Worm (Caenorhabditis elegans) whole organism, mixed stage, embryonic: ENCODE measurements around the gene deg-1.

Experiments
- M03D4.4 ChIP-seq: sonication (generic microtip); optimal IDR thresholded peaks from 2 replicates; lab custom pipeline; 2017; ENCODE audit warnings: mild to moderate bottlenecking, missing genetic modification characterization, missing compliant biosample characterization
- bed-3 ChIP-seq: fragments of 200-800 bp; sonication (Bioruptor generic); optimal IDR thresholded peaks from 3 replicates; lab custom pipeline; 2018; ENCODE audit warnings: mild to moderate bottlenecking, missing genetic modification characterization, moderate library complexity, missing compliant biosample characterization
- blmp-1 ChIP-seq: fragments of 150-350 bp; optimal IDR thresholded peaks from 2 replicates; lab custom pipeline; 2014; ENCODE audit warnings: missing biosample characterization, missing genetic modification characterization
- ceh-39 ChIP-seq: fragments of 150-350 bp; optimal IDR thresholded peaks from 2 replicates; lab custom pipeline; 2014; ENCODE audit warnings: missing biosample characterization, missing genetic modification characterization
- ceh-43 ChIP-seq: fragments of 200-800 bp; sonication (Bioruptor generic); optimal IDR thresholded peaks from 2 replicates; lab custom pipeline; 2018; ENCODE audit warnings: mild to moderate bottlenecking, missing genetic modification characterization, moderate library complexity, missing compliant biosample characterization
- ceh-83 ChIP-seq: fragments of 200-800 bp; sonication (Bioruptor generic); optimal IDR thresholded peaks from 2 replicates; lab custom pipeline; 2018; ENCODE audit warnings: mild to moderate bottlenecking, missing genetic modification characterization, missing compliant biosample characterization
- ces-1 ChIP-seq: fragments of 150-350 bp; optimal IDR thresholded peaks from 2 replicates; lab custom pipeline; 2014; ENCODE audit warnings: missing biosample characterization, missing genetic modification reagents, missing genetic modification characterization
- cnd-1 ChIP-seq: fragments of 200-800 bp; sonication (Bioruptor generic); optimal IDR thresholded peaks from 2 replicates; lab custom pipeline; 2018; ENCODE audit warnings: mild to moderate bottlenecking, missing genetic modification characterization, missing compliant biosample characterization
- drap-1 ChIP-seq: fragments of 200-800 bp; sonication (Bioruptor generic); optimal IDR thresholded peaks from 3 replicates; lab custom pipeline; 2018; ENCODE audit warnings: mild to moderate bottlenecking, missing genetic modification characterization, missing compliant biosample characterization
- elt-1 ChIP-seq: sonication (generic microtip); optimal IDR thresholded peaks from 2 replicates; lab custom pipeline; 2017; ENCODE audit warnings: missing genetic modification characterization, mild to moderate bottlenecking, missing compliant biosample characterization, antibody characterized with exemption, moderate library complexity, borderline replicate concordance; ENCODE audit not compliant: insufficient read depth
- flh-1 ChIP-seq: fragments of 200-800 bp; sonication (Bioruptor generic); optimal IDR thresholded peaks from 2 replicates; lab custom pipeline; 2018; ENCODE audit warnings: mild to moderate bottlenecking, missing genetic modification characterization, moderate library complexity, missing compliant biosample characterization
- ham-2 ChIP-seq: fragments of 200-800 bp; sonication (Bioruptor generic); optimal IDR thresholded peaks from 2 replicates; lab custom pipeline; 2018; ENCODE audit warnings: mild to moderate bottlenecking, missing genetic modification characterization, missing compliant biosample characterization
- hlh-1 ChIP-seq: fragments of 150-350 bp; optimal IDR thresholded peaks from 2 replicates; lab custom pipeline; 2014; ENCODE audit warnings: missing biosample characterization, missing genetic modification reagents, missing genetic modification characterization
- lin-13 ChIP-seq: fragments of 150-350 bp; optimal IDR thresholded peaks from 2 replicates; lab custom pipeline; 2014; ENCODE audit warnings: missing biosample characterization, missing genetic modification characterization
- lin-32 ChIP-seq: fragments of 200-800 bp; sonication (Bioruptor generic); optimal IDR thresholded peaks from 2 replicates; lab custom pipeline; 2018; ENCODE audit warnings: mild to moderate bottlenecking, missing genetic modification characterization, missing compliant biosample characterization
- lsy-2 ChIP-seq: fragments of 150-350 bp; optimal IDR thresholded peaks from 2 replicates; lab custom pipeline; 2014; ENCODE audit warnings: missing biosample characterization, missing genetic modification characterization
- mep-1 ChIP-seq: fragments of 150-350 bp; optimal IDR thresholded peaks from 2 replicates; lab custom pipeline; 2017; ENCODE audit warnings: missing biosample characterization, missing genetic modification reagents, missing genetic modification characterization, inconsistent platforms
- mls-2 ChIP-seq: sonication (generic microtip); optimal IDR thresholded peaks from 2 replicates; lab custom pipeline; 2016; ENCODE audit warnings: mild to moderate bottlenecking, missing genetic modification characterization, moderate library complexity, missing compliant biosample characterization
- nhr-12 ChIP-seq: fragments of 150-350 bp; optimal IDR thresholded peaks from 2 replicates; lab custom pipeline; 2014; ENCODE audit warnings: missing biosample characterization, missing genetic modification characterization
- nhr-2 ChIP-seq: fragments of 150-350 bp; optimal IDR thresholded peaks from 2 replicates; lab custom pipeline; 2014; ENCODE audit warnings: missing biosample characterization, missing genetic modification characterization
- nhr-76 ChIP-seq: sonication (generic microtip); optimal IDR thresholded peaks from 2 replicates; lab custom pipeline; 2017; ENCODE audit warnings: missing biosample characterization, missing genetic modification characterization
- pha-4 ChIP-seq: fragments of 150-350 bp; optimal IDR thresholded peaks from 2 replicates; lab custom pipeline; 2018; ENCODE audit warnings: missing biosample characterization, missing genetic modification reagents, missing genetic modification characterization
- sem-2 ChIP-seq: fragments of 200-800 bp; sonication (Bioruptor generic); optimal IDR thresholded peaks from 2 replicates; lab custom pipeline; 2018; ENCODE audit warnings: mild to moderate bottlenecking, missing genetic modification characterization, missing compliant biosample characterization
- sptf-1 ChIP-seq: sonication (generic microtip); optimal IDR thresholded peaks from 2 replicates; lab custom pipeline; 2017; ENCODE audit warnings: mild to moderate bottlenecking, missing genetic modification characterization, moderate library complexity, missing compliant biosample characterization
- tbx-8 ChIP-seq: fragments of 200-800 bp; sonication (Bioruptor generic); optimal IDR thresholded peaks from 2 replicates; lab custom pipeline; 2018; ENCODE audit warnings: mild to moderate bottlenecking, missing genetic modification characterization, moderate library complexity, missing compliant biosample characterization
- unc-120 ChIP-seq: sonication (generic microtip); optimal IDR thresholded peaks from 2 replicates; lab custom pipeline; 2017; ENCODE audit warnings: missing genetic modification characterization, missing compliant biosample characterization; ENCODE audit not compliant: poor library complexity, severe bottlenecking
- unc-39 ChIP-seq: fragments of 150-350 bp; optimal IDR thresholded peaks from 2 replicates; lab custom pipeline; 2014; ENCODE audit warnings: missing biosample characterization, missing genetic modification characterization
- unc-62 ChIP-seq: fragments of 150-350 bp; optimal IDR thresholded peaks from 2 replicates; lab custom pipeline; 2014; ENCODE audit warnings: missing biosample characterization, missing genetic modification reagents, missing genetic modification characterization
- ztf-11 ChIP-seq: fragments of 150-350 bp; optimal IDR thresholded peaks from 2 replicates; lab custom pipeline; 2014; ENCODE audit warnings: missing biosample characterization, missing genetic modification characterization

Gene deg-1

DNA sequence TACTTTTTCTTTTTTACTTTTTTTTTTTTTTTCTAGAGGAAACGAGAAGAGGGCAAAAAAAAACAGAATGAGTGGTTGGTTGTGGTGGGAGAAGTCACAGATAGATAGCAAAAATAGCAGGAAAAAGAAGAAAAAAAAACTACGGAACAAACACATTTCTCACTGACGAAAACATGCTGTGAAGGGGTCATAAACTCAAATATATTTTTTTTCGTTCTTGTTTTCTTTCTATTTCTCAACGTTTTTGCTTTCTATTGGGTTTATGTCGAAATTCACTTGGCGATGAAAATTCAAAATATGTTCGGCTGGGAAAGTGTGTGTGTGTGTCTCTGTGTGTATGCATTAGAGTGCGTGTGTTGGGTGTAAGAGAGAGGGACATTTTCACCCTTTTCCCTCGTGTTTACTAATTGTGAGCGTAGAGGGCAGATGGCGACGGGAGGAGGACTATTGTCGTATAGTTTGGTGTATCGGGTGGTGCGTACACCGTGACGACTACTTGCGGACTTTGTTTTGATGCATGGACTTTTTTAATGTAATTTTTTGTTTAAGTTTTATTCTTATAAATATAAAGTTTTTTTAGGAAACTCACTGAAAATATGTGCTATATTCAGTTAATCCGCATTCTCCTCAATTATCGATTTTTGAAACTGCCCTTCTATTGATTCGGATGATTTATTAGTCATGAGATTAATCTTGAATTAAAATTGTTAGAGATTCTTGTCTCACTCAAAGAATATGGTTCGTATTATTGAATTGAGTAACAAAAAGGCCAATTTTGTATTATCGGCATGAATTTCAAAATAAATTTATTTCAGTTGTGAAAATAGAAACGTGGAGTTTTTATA lies 56.7 kb downstream of the deg-1 start:
- no peak for TF ChIP-seq blmp-1
- TF ChIP-seq elt-1 (tag; lab: Kevin White, UChicago), result no peak
- TF ChIP-seq lin-32, result peak; percentile 60
- peak; percentile 29 for TF ChIP-seq sptf-1
- peak; percentile 69 for TF ChIP-seq lin-13 (tag; lab: Kevin White, UChicago)
- peak; percentile 66 for TF ChIP-seq ces-1 (GFP tag; lab: Kevin White, UChicago)
- peak; percentile 58 for TF ChIP-seq M03D4.4 (tag; lab: Kevin White, UChicago)
- peak; percentile 42 for TF ChIP-seq drap-1
- TF ChIP-seq cnd-1, result peak; percentile 81
- TF ChIP-seq ceh-43 (GFP tag; lab: Kevin White, UChicago), result peak; percentile 56
- peak; percentile 47 for TF ChIP-seq lsy-2
- no peak for TF ChIP-seq sem-2 (GFP tag; lab: Kevin White, UChicago)
- TF ChIP-seq nhr-76 (tag; lab: Kevin White, UChicago), result no peak
- TF ChIP-seq mls-2, result peak; percentile 24
- TF ChIP-seq mep-1 (tag; lab: Kevin White, UChicago), result peak; percentile 68
- no peak for TF ChIP-seq flh-1
- TF ChIP-seq ham-2, result no peak
- peak; percentile 46 for TF ChIP-seq unc-120 (tag; lab: Kevin White, UChicago)
- TF ChIP-seq hlh-1 (tag; lab: Kevin White, UChicago), result peak; percentile 64
- TF ChIP-seq pha-4 (tag; lab: Kevin White, UChicago), result peak; percentile 89
- TF ChIP-seq ceh-83 (GFP tag; lab: Kevin White, UChicago), result no peak
- TF ChIP-seq ceh-39, result peak; percentile 38

DNA sequence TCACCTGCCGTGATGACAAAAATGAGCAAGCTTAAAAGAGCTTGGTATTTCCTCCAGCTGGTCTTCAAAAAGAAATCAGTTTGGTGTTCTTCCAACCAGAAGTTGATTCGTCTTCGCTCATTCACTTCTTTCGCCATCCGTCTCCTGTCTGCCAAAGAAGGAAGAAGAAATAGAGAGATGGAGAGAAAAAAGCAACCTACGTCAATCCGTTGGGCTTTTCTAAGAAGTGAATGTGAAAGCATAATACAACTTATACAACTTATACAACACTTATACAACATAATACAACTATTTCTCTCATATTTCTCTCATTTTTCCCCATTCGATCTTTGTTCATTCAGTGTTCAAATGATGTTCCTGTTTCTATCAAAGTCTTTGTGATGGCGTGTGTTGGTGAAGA lies 58.1 kb downstream of the deg-1 start:
- TF ChIP-seq ceh-43 (GFP tag; lab: Kevin White, UChicago) (no peak), hlh-1 (tag; lab: Kevin White, UChicago) (no peak), unc-62 (no peak), unc-39 (no peak), lin-13 (tag; lab: Kevin White, UChicago) (no peak), cnd-1 (no peak), elt-1 (tag; lab: Kevin White, UChicago) (no peak), mls-2 (no peak), sptf-1 (no peak), pha-4 (tag; lab: Kevin White, UChicago) (no peak)

DNA sequence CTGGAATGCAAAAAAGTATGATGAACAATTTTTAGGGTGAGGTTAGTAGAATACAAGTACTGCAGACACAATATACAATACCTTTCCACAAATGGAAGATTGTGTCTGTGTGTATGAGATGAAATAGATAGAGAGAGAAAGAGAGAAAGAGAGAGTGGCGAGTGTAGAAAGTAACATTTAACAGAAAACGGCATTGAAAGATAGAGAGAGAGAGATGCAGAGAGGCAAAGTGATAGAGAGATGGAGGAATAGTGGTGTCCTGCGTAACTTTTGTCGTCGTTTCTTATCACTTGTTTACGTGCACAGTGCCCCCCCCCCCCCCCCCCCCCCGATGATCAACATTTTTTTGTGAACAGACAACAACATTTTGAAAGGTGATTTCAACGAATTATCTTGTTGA lies 61.9 kb downstream of the deg-1 start:
- peak; percentile 7 for TF ChIP-seq blmp-1
- peak; percentile 10 for TF ChIP-seq sptf-1
- no peak for TF ChIP-seq cnd-1
- no peak for TF ChIP-seq ztf-11 (tag; lab: Kevin White, UChicago)
- TF ChIP-seq bed-3 (GFP tag; lab: Kevin White, UChicago), result no peak

DNA sequence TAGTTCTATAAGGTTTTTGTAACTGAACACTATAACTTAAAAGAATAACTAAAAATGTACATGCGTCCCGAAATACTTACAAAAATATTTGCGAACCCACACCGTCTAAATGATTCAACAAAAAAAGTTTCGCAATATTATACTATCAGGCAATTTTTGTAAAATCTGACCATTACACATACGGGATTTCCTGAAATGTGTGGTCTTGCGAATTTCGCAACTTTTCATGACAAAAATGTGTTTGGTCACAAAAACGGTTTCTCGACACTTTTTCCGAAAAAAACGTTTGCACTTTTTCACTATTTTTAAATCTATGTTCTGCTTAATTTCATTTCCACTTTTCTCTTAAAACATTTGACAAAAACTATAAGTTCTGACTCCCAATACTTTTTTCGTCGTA lies 62.4 kb downstream of the deg-1 start:
- no peak for TF ChIP-seq flh-1
- no peak for TF ChIP-seq ztf-11 (tag; lab: Kevin White, UChicago)
- TF ChIP-seq blmp-1, result no peak
- no peak for TF ChIP-seq ham-2
- TF ChIP-seq nhr-12 (tag; lab: Kevin White, UChicago), result no peak
- no peak for TF ChIP-seq nhr-2 (tag; lab: Kevin White, UChicago)
- no peak for TF ChIP-seq ceh-43 (GFP tag; lab: Kevin White, UChicago)
- TF ChIP-seq tbx-8 (GFP tag; lab: Kevin White, UChicago), result no peak

DNA sequence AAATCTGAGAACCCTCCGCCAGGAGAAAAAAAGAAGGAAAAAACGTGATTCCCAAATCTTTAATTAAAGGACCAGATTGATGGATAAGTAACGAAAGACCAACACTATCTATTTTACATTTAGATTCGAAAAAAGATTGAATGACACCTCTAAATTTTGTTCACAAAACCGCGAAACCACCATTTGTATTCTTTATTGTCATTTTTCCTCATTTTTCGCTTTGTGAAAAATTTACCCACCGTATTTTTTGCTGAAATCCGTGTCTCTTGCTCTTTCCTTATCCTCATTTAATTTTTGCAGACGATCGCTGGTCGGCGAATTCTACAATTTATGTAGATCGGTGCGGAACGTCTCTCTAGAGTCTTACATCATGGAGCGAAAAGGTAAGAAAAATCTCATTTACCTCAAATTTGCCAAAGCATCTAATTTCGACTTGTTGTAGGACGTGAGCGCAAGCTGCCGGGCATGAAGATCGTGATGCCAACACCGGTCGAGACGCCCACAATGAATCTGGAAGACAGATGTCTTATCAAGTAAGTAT lies 63.6 kb downstream of the deg-1 start, which contains the start of the genes sek-1 and R03G5.6:
TSS of gene sek-1 (plus strand) at position 301 of the 541 bp plus-strand sequence.
TSS of gene R03G5.6 (minus strand) at position 491 of the 541 bp plus-strand sequence.
- TF ChIP-seq sem-2 (GFP tag; lab: Kevin White, UChicago) (no peak), lsy-2 (no peak), ceh-43 (GFP tag; lab: Kevin White, UChicago) (no peak), blmp-1 (no peak), tbx-8 (GFP tag; lab: Kevin White, UChicago) (no peak), ces-1 (GFP tag; lab: Kevin White, UChicago) (no peak)
